Worm (Caenorhabditis elegans) whole organism, L3 larva: ENCODE data around the gene F34H10.5.

Source experiments
- R02D3.7 ChIP-seq: fragments of 150-350 bp; optimal IDR thresholded peaks from 2 replicates; lab custom pipeline; 2014; ENCODE audit warnings: missing biosample characterization, missing genetic modification characterization
- fos-1 ChIP-seq: fragments of 150-350 bp; optimal IDR thresholded peaks from 2 replicates; lab custom pipeline; 2014; ENCODE audit warnings: missing biosample characterization, missing genetic modification characterization
- lsy-12 ChIP-seq: sonication (generic microtip); optimal IDR thresholded peaks from 2 replicates; lab custom pipeline; 2016; ENCODE audit warnings: mild to moderate bottlenecking, missing genetic modification characterization, missing compliant biosample characterization
- mdl-1 ChIP-seq: fragments of 150-350 bp; optimal IDR thresholded peaks from 2 replicates; lab custom pipeline; 2014; ENCODE audit warnings: missing biosample characterization, missing genetic modification characterization
- nhr-12 ChIP-seq: fragments of 150-350 bp; optimal IDR thresholded peaks from 2 replicates; lab custom pipeline; 2014; ENCODE audit warnings: missing biosample characterization, missing genetic modification characterization
- pqm-1 ChIP-seq: fragments of 150-350 bp; optimal IDR thresholded peaks from 2 replicates; lab custom pipeline; 2017; ENCODE audit warnings: missing biosample characterization, missing genetic modification characterization, inconsistent platforms
- unc-62 ChIP-seq: fragments of 150-350 bp; sonication (generic microtip); optimal IDR thresholded peaks from 4 replicates; lab custom pipeline; 2014; ENCODE audit warnings: missing biosample characterization, missing genetic modification reagents, missing genetic modification characterization
- ztf-11 ChIP-seq: fragments of 150-350 bp; optimal IDR thresholded peaks from 2 replicates; lab custom pipeline; 2014; ENCODE audit warnings: missing biosample characterization, missing genetic modification characterization

ce11 chrX:9642775-9643461 is 7.4 kb downstream of the F34H10.5 start:
- no peak for TF ChIP-seq ztf-11
- TF ChIP-seq R02D3.7 (tag; lab: Kevin White, UChicago) = no peak
- no peak for TF ChIP-seq nhr-12 (tag; lab: Kevin White, UChicago)
- TF ChIP-seq mdl-1 (tag; lab: Kevin White, UChicago) = no peak
- no peak for TF ChIP-seq pqm-1 (tag; lab: Kevin White, UChicago)
- no peak for TF ChIP-seq unc-62
- no peak for TF ChIP-seq fos-1 (tag; lab: Kevin White, UChicago)
- no peak for TF ChIP-seq lsy-12 (tag; lab: Kevin White, UChicago)
